Worm (Caenorhabditis elegans) whole organism, L2 larva: ENCODE data around the gene pals-19.

Experiments
- C34F6.9 ChIP-seq: fragments of 150-350 bp; optimal IDR thresholded peaks from 2 replicates; lab custom pipeline; 2014; ENCODE audit warnings: missing biosample characterization, missing genetic modification characterization
- F13H6.1 ChIP-seq: sonication (generic microtip); optimal IDR thresholded peaks from 2 replicates; lab custom pipeline; 2016; ENCODE audit warnings: missing genetic modification characterization, missing compliant biosample characterization
- ama-1 ChIP-seq: fragments of 150-350 bp; optimal IDR thresholded peaks from 2 replicates; lab custom pipeline; 2018; ENCODE audit warnings: inconsistent platforms
- ceh-82 ChIP-seq: fragments of 150-350 bp; optimal IDR thresholded peaks from 2 replicates; lab custom pipeline; 2014; ENCODE audit warnings: missing biosample characterization, missing genetic modification characterization
- dmd-4 ChIP-seq: sonication (generic microtip); optimal IDR thresholded peaks from 2 replicates; lab custom pipeline; 2017; ENCODE audit warnings: missing biosample characterization, missing genetic modification characterization
- egl-27 ChIP-seq: sonication (generic microtip); optimal IDR thresholded peaks from 3 replicates; lab custom pipeline; 2017; ENCODE audit warnings: missing biosample characterization, missing genetic modification reagents, missing genetic modification characterization
- elt-3 ChIP-seq: sonication (generic microtip); optimal IDR thresholded peaks from 2 replicates; lab custom pipeline; 2017; ENCODE audit warnings: missing biosample characterization, missing genetic modification characterization
- lin-39 ChIP-seq: fragments of 150-350 bp; optimal IDR thresholded peaks from 2 replicates; lab custom pipeline; 2014; ENCODE audit warnings: missing biosample characterization, missing genetic modification reagents, missing genetic modification characterization
- lsy-2 ChIP-seq, 2 experiments: fragments of 150-350 bp in 1 of 2; sonication (generic microtip) in 1 of 2; optimal IDR thresholded peaks; 2 replicates each; lab custom pipeline; 2014 to 2017; ENCODE audit warnings: missing biosample characterization in 2 of 2, missing genetic modification characterization in 2 of 2
- mdl-1 ChIP-seq, 2 experiments: fragments of 150-350 bp in 1 of 2; sonication (generic microtip) in 1 of 2; optimal IDR thresholded peaks; 2 replicates each; lab custom pipeline; 2017; ENCODE audit warnings: missing biosample characterization in 2 of 2, missing genetic modification characterization in 2 of 2
- nhr-77 ChIP-seq: fragments of 150-350 bp; optimal IDR thresholded peaks from 2 replicates; lab custom pipeline; 2014; ENCODE audit warnings: missing biosample characterization, missing genetic modification characterization
- unc-62 ChIP-seq: fragments of 150-350 bp; optimal IDR thresholded peaks from 2 replicates; lab custom pipeline; 2014; ENCODE audit warnings: missing biosample characterization, missing genetic modification reagents, missing genetic modification characterization
- zag-1 ChIP-seq: fragments of 150-350 bp; optimal IDR thresholded peaks from 2 replicates; lab custom pipeline; 2014; ENCODE audit warnings: missing biosample characterization, missing genetic modification characterization
- ztf-11 ChIP-seq: sonication (generic microtip); optimal IDR thresholded peaks from 2 replicates; lab custom pipeline; 2017; ENCODE audit warnings: missing biosample characterization, missing genetic modification characterization

DNA sequence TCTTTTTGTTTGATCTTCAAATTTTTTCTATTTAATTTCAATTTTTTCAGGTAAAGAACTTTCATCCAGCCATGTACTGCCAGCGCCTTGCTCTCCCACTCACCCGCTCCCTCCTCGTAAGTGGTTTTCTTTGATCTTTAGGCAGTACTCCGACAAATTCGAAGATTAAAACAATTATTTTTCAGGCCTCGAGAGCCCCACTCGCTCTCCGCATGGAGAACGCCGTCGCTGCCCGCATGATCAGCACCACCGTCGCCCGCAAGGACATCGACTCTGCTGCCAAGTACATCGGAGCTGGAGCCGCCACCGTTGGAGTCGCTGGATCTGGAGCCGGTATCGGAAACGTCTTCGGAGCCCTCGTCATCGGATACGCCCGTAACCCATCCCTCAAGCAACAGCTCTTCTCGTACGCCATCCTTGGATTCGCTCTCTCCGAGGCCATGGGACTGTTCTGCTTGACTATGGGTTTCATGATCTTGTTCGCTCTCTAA, 17.5 kb downstream of the pals-19 start, which contains the start of gene Y82E9BR.3:
- no peak for TF ChIP-seq ama-1 (lab: Kevin White, UChicago)
- no peak for TF ChIP-seq ztf-11 (tag; lab: Kevin White, UChicago)
- TF ChIP-seq unc-62 (GFP tag; lab: Kevin White, UChicago): no peak
- TF ChIP-seq dmd-4 (tag; lab: Kevin White, UChicago): no peak
- TF ChIP-seq mdl-1 (tag; optimal IDR thresholded peaks at IDR 0.05; lab: Kevin White, UChicago): no peak
- TF ChIP-seq F13H6.1 (tag; lab: Kevin White, UChicago): no peak
- TF ChIP-seq elt-3 (tag; lab: Kevin White, UChicago): no peak
- no peak for TF ChIP-seq ceh-82 (tag; lab: Kevin White, UChicago)
- no peak for TF ChIP-seq nhr-77 (tag; lab: Kevin White, UChicago)
- TF ChIP-seq lin-39 (tag; lab: Kevin White, UChicago): no peak
- TF ChIP-seq lsy-2 (tag; optimal IDR thresholded peaks at IDR 0.05; lab: Kevin White, UChicago): no peak
- TF ChIP-seq zag-1: no peak
- no peak for TF ChIP-seq egl-27
- TF ChIP-seq C34F6.9 (tag; lab: Kevin White, UChicago): no peak
